Worm (Caenorhabditis elegans) whole organism, L4 larva: ENCODE data around the gene fbxb-102.

ENCODE experiments used
- F10B5.3 ChIP-seq: sonication (generic microtip); optimal IDR thresholded peaks from 2 replicates; lab custom pipeline; 2016; ENCODE audit warnings: mild to moderate bottlenecking, missing genetic modification characterization, missing compliant biosample characterization
- F49E8.2 ChIP-seq: sonication (generic microtip); optimal IDR thresholded peaks from 2 replicates; lab custom pipeline; 2016; ENCODE audit warnings: missing compliant biosample characterization, mild to moderate bottlenecking, missing genetic modification characterization, borderline replicate concordance
- R02D3.7 ChIP-seq: fragments of 150-350 bp; sonication (generic microtip); optimal IDR thresholded peaks from 3 replicates; lab custom pipeline; 2014; ENCODE audit warnings: missing biosample characterization, missing genetic modification characterization
- T26A8.4 ChIP-seq: fragments of 200-800 bp; sonication (Bioruptor generic); IDR thresholded peaks from 2 replicates; pipeline ENCODE4 v1.3.6; 2022; ENCODE audit warnings: missing genetic modification characterization, missing compliant biosample characterization
- Y75B8A.6 ChIP-seq: fragments of 200-800 bp; sonication (Bioruptor generic); IDR thresholded peaks from 2 replicates; pipeline ENCODE4 v1.3.6; 2022; ENCODE audit warnings: missing genetic modification reagents, missing genetic modification characterization, missing compliant biosample characterization
- aha-1 ChIP-seq: fragments of 150-350 bp; peaks from one replicate; lab custom pipeline; 2014; ENCODE audit warnings: missing biosample characterization, missing genetic modification characterization
- ama-1 ChIP-seq: fragments of 150-350 bp; optimal IDR thresholded peaks from 2 replicates; lab custom pipeline; 2014; ENCODE audit warnings: inconsistent platforms, mixed read lengths
- arid-1 ChIP-seq: fragments of 200-800 bp; sonication (Bioruptor generic); conservative IDR thresholded peaks from 2 replicates; pipeline ENCODE4 v1.3.6; 2022; ENCODE audit warnings: missing genetic modification reagents, missing genetic modification characterization, missing compliant biosample characterization
- ceh-28 ChIP-seq: fragments of 150-350 bp; optimal IDR thresholded peaks from 2 replicates; lab custom pipeline; 2014; ENCODE audit warnings: missing biosample characterization, missing genetic modification reagents, missing genetic modification characterization
- ceh-32 ChIP-seq: sonication (generic microtip); optimal IDR thresholded peaks from 2 replicates; lab custom pipeline; 2016; ENCODE audit warnings: mild to moderate bottlenecking, missing genetic modification characterization, missing compliant biosample characterization; ENCODE audit not compliant: poor library complexity
- ceh-82 ChIP-seq: sonication (generic microtip); optimal IDR thresholded peaks from 2 replicates; lab custom pipeline; 2017; ENCODE audit warnings: missing biosample characterization, missing genetic modification characterization
- cey-2 ChIP-seq: sonication (generic microtip); optimal IDR thresholded peaks from 3 replicates; lab custom pipeline; 2017; ENCODE audit warnings: missing genetic modification characterization, mild to moderate bottlenecking, missing compliant biosample characterization, antibody characterized with exemption, borderline replicate concordance; ENCODE audit not compliant: insufficient read depth
- daf-12 ChIP-seq: fragments of 150-350 bp; optimal IDR thresholded peaks from 2 replicates; lab custom pipeline; 2014; ENCODE audit warnings: missing biosample characterization, missing genetic modification reagents, missing genetic modification characterization
- daf-16 ChIP-seq, 3 experiments: sonication (generic microtip); optimal IDR thresholded peaks; 2 replicates each; lab custom pipeline; 2016 to 2017; ENCODE audit warnings: missing genetic modification characterization in 3 of 3, missing genetic modification reagents in 3 of 3, mild to moderate bottlenecking in 2 of 3, missing compliant biosample characterization in 2 of 3, missing biosample characterization in 1 of 3, moderate library complexity in 1 of 3
- daf-19 ChIP-seq: fragments of 200-800 bp; sonication (Bioruptor generic); conservative IDR thresholded peaks from 2 replicates; pipeline ENCODE4 v1.3.6; 2022; ENCODE audit warnings: missing genetic modification characterization, missing compliant biosample characterization
- dmd-6 ChIP-seq: fragments of 200-800 bp; sonication (Bioruptor generic); IDR thresholded peaks from 2 replicates; pipeline ENCODE4 v1.3.6; 2022; ENCODE audit warnings: missing genetic modification reagents, missing genetic modification characterization, missing compliant biosample characterization
- dmd-8 ChIP-seq: fragments of 200-800 bp; sonication (Bioruptor generic); IDR thresholded peaks from 2 replicates; pipeline ENCODE4 v1.3.6; 2022; ENCODE audit warnings: missing genetic modification characterization, missing compliant biosample characterization
- dpl-1 ChIP-seq: fragments of 150-350 bp; optimal IDR thresholded peaks from 2 replicates; lab custom pipeline; 2014; ENCODE audit warnings: missing biosample characterization, missing genetic modification reagents, missing genetic modification characterization
- egl-43 ChIP-seq: fragments of 200-800 bp; sonication (Bioruptor generic); IDR thresholded peaks from 2 replicates; pipeline ENCODE4 v1.3.6; 2022; ENCODE audit warnings: missing genetic modification reagents, missing genetic modification characterization, missing compliant biosample characterization
- fkh-10 ChIP-seq: fragments of 150-350 bp; optimal IDR thresholded peaks from 2 replicates; lab custom pipeline; 2014; ENCODE audit warnings: missing biosample characterization, missing genetic modification reagents, missing genetic modification characterization
- hif-1 ChIP-seq, 2 experiments: sonication (generic microtip); optimal IDR thresholded peaks; 2 replicates each; lab custom pipeline; 2016 to 2017; ENCODE audit warnings: missing compliant biosample characterization in 2 of 2, missing genetic modification characterization in 2 of 2, missing genetic modification reagents in 2 of 2, missing genotype in 2 of 2, mild to moderate bottlenecking in 1 of 2
- hlh-30 ChIP-seq: sonication (generic microtip); optimal IDR thresholded peaks from 2 replicates; lab custom pipeline; 2017; ENCODE audit warnings: antibody characterized with exemption, mild to moderate bottlenecking, missing genetic modification characterization, missing compliant biosample characterization; ENCODE audit not compliant: insufficient read depth
- jun-1 ChIP-seq: fragments of 150-350 bp; optimal IDR thresholded peaks from 2 replicates; lab custom pipeline; 2014; ENCODE audit warnings: missing biosample characterization, missing genetic modification reagents, missing genetic modification characterization
- lin-1 ChIP-seq: fragments of 200-800 bp; sonication (Bioruptor generic); IDR thresholded peaks from 2 replicates; pipeline ENCODE4 v1.3.6; 2022; ENCODE audit warnings: missing genetic modification reagents, missing genetic modification characterization, missing compliant biosample characterization
- lin-13 ChIP-seq: fragments of 150-350 bp; optimal IDR thresholded peaks from 2 replicates; lab custom pipeline; 2014; ENCODE audit warnings: missing biosample characterization, missing genetic modification reagents, missing genetic modification characterization
- mdl-1 ChIP-seq, 2 experiments: fragments of 150-350 bp in 1 of 2; sonication (generic microtip) in 1 of 2; optimal IDR thresholded peaks; 2 replicates each; lab custom pipeline; 2014 to 2017; ENCODE audit warnings: missing biosample characterization in 2 of 2, missing genetic modification characterization in 2 of 2
- mdt-29 ChIP-seq: fragments of 200-800 bp; sonication (Bioruptor generic); IDR thresholded peaks from 2 replicates; pipeline ENCODE4 v1.3.6; 2022; ENCODE audit warnings: missing genetic modification reagents, missing genetic modification characterization, missing compliant biosample characterization
- mxl-2 ChIP-seq: fragments of 200-800 bp; sonication (Bioruptor generic); conservative IDR thresholded peaks from 2 replicates; pipeline ENCODE4 v1.3.6; 2022; ENCODE audit warnings: missing genetic modification reagents, missing genetic modification characterization, missing compliant biosample characterization
- mxl-3 ChIP-seq: fragments of 200-800 bp; sonication (Bioruptor generic); optimal IDR thresholded peaks from 2 replicates; lab custom pipeline; 2018; ENCODE audit warnings: mild to moderate bottlenecking, missing genetic modification characterization, missing compliant biosample characterization
- nhr-10 ChIP-seq: fragments of 150-350 bp; optimal IDR thresholded peaks from 2 replicates; lab custom pipeline; 2014; ENCODE audit warnings: missing biosample characterization, missing genetic modification characterization
- nhr-102 ChIP-seq: sonication (generic microtip); optimal IDR thresholded peaks from 2 replicates; lab custom pipeline; 2016; ENCODE audit warnings: mild to moderate bottlenecking, missing genetic modification characterization, moderate library complexity, missing compliant biosample characterization
- nhr-111 ChIP-seq: fragments of 200-800 bp; sonication (Bioruptor generic); optimal IDR thresholded peaks from 2 replicates; lab custom pipeline; 2018; ENCODE audit warnings: mild to moderate bottlenecking, missing genetic modification characterization, missing compliant biosample characterization
- nhr-48 ChIP-seq: sonication (generic microtip); optimal IDR thresholded peaks from 2 replicates; lab custom pipeline; 2016; ENCODE audit warnings: mild to moderate bottlenecking, missing genetic modification characterization, missing compliant biosample characterization
- nhr-77 ChIP-seq: fragments of 150-350 bp; optimal IDR thresholded peaks from 2 replicates; lab custom pipeline; 2014; ENCODE audit warnings: missing biosample characterization, missing genetic modification characterization
- php-3 ChIP-seq: fragments of 200-800 bp; sonication (Bioruptor generic); IDR thresholded peaks from 2 replicates; pipeline ENCODE4 v1.3.6; 2022; ENCODE audit warnings: missing genetic modification reagents, missing genetic modification characterization, missing compliant biosample characterization
- pqm-1 ChIP-seq: sonication (generic microtip); optimal IDR thresholded peaks from 2 replicates; lab custom pipeline; 2017; ENCODE audit warnings: missing biosample characterization, missing genetic modification characterization
- saeg-2 ChIP-seq: fragments of 200-800 bp; sonication (Bioruptor generic); IDR thresholded peaks from 2 replicates; pipeline ENCODE4 v1.3.6; 2022; ENCODE audit warnings: missing genetic modification reagents, missing genetic modification characterization, missing compliant biosample characterization
- sdz-12 ChIP-seq: fragments of 200-800 bp; sonication (Bioruptor generic); optimal IDR thresholded peaks from 2 replicates; lab custom pipeline; 2018; ENCODE audit warnings: mild to moderate bottlenecking, missing genetic modification characterization, missing compliant biosample characterization
- snpc-4 ChIP-seq: fragments of 150-350 bp; optimal IDR thresholded peaks from 2 replicates; lab custom pipeline; 2014; ENCODE audit warnings: missing biosample characterization, missing genetic modification characterization
- spr-1 ChIP-seq: sonication (generic microtip); optimal IDR thresholded peaks from 2 replicates; lab custom pipeline; 2016; ENCODE audit warnings: mild to moderate bottlenecking, missing genetic modification characterization, missing compliant biosample characterization
- spr-3 ChIP-seq: fragments of 200-800 bp; sonication (Bioruptor generic); optimal IDR thresholded peaks from 2 replicates; lab custom pipeline; 2018; ENCODE audit warnings: mild to moderate bottlenecking, missing genetic modification characterization, missing compliant biosample characterization
- tra-1 ChIP-seq: fragments of 200-800 bp; sonication (Bioruptor generic); IDR thresholded peaks from 2 replicates; pipeline ENCODE4 v1.3.6; 2022; ENCODE audit warnings: missing genetic modification reagents, missing genetic modification characterization, missing compliant biosample characterization
- unc-39 ChIP-seq: sonication (generic microtip); optimal IDR thresholded peaks from 2 replicates; lab custom pipeline; 2017; ENCODE audit warnings: missing biosample characterization, missing genetic modification characterization
- unc-62 ChIP-seq, 3 experiments: fragments of 150-350 bp in 1 of 3; sonication (generic microtip); optimal IDR thresholded peaks in 2 of 3; peaks in 1 of 3; 1 replicate in 1 of 3; 2 replicates in 2 of 3; lab custom pipeline; 2014 to 2017; ENCODE audit warnings: missing biosample characterization in 3 of 3, missing genetic modification characterization in 3 of 3, missing genetic modification reagents in 3 of 3, missing genotype in 1 of 3
- vab-7 ChIP-seq: fragments of 200-800 bp; sonication (Bioruptor generic); IDR thresholded peaks from 2 replicates; pipeline ENCODE4 v1.3.6; 2022; ENCODE audit warnings: missing genetic modification reagents, missing genetic modification characterization, missing compliant biosample characterization
- zag-1 ChIP-seq: fragments of 150-350 bp; optimal IDR thresholded peaks from 2 replicates; lab custom pipeline; 2014; ENCODE audit warnings: missing biosample characterization, missing genetic modification characterization
- zfp-2 ChIP-seq: sonication (generic microtip); optimal IDR thresholded peaks from 2 replicates; lab custom pipeline; 2016; ENCODE audit warnings: mild to moderate bottlenecking, missing genetic modification characterization, missing compliant biosample characterization
- zfp-3 ChIP-seq: fragments of 200-800 bp; sonication (Bioruptor generic); conservative IDR thresholded peaks from 2 replicates; pipeline ENCODE4 v1.3.6; 2022; ENCODE audit warnings: missing genetic modification reagents, missing genetic modification characterization, missing compliant biosample characterization
- zip-2 ChIP-seq: fragments of 150-350 bp; optimal IDR thresholded peaks from 2 replicates; lab custom pipeline; 2014; ENCODE audit warnings: missing biosample characterization, missing genetic modification characterization
- ztf-11 ChIP-seq: fragments of 150-350 bp; optimal IDR thresholded peaks from 2 replicates; lab custom pipeline; 2014; ENCODE audit warnings: missing biosample characterization, missing genetic modification characterization

Gene fbxb-102

DNA sequence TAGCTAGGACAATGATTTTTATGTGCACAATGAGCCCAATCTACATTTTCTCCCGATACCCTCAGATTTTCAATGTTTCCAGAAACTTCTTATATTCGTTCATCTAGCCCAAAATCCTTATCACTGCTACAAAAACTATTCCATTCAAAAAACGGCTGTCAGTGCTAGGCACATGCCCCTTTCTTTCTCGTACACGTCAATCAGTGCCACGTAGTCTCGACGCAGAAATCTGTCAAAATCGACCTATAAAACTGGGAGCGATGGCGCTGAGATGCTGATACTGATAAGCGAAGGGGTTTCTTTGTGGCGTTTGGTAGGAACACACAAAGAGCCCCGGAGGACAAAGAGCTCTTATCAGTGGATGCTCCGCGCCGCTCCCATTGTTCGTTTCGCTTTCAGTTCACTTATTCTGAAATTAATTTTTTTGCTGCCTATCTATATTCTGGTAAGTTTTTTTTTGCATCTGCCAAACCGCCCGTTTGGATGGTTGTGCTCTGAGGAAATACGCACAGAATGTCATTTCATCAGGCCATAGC lies 36.2 kb downstream of the fbxb-102 start, which contains the start of gene srh-70:
TSS of gene srh-70 (minus strand) at position 51 of the 536 bp plus-strand sequence.
- TF ChIP-seq ztf-11 (tag; lab: Kevin White, UChicago) (no peak), snpc-4 (tag; lab: Kevin White, UChicago) (no peak), R02D3.7 (tag; lab: Kevin White, UChicago) (no peak), ama-1 (lab: Kevin White, UChicago) (peak; percentile 74), nhr-48 (tag; lab: Kevin White, UChicago) (peak; percentile 65), lin-1 (peak; percentile 49; the same call in 1 of the 2 replicates), ceh-28 (no peak), nhr-77 (tag; lab: Kevin White, UChicago) (peak; percentile 86), zip-2 (tag; lab: Kevin White, UChicago) (no peak), aha-1 (tag; lab: Kevin White, UChicago) (peak; percentile 74), arid-1 (no peak), hif-1 (tag; optimal IDR thresholded peaks at IDR 0.05; lab: Kevin White, UChicago) (peak; percentile 31 to 36), fkh-10 (GFP tag; lab: Kevin White, UChicago) (no peak), tra-1 (peak; percentile 91), zfp-3 (GFP tag; lab: Robert Waterston, UW) (0 out of 2 replicates have a peak, but pooled peaks have one; percentile 20), ceh-32 (tag; lab: Kevin White, UChicago) (no peak), mdl-1 (tag; optimal IDR thresholded peaks at IDR 0.05; lab: Kevin White, UChicago) (peak in 1 of 2 experiments; percentile 50), php-3 (GFP tag; lab: Robert Waterston, UW) (peak; percentile 95), mxl-3 (no peak), mxl-2 (peak; percentile 70), pqm-1 (tag; lab: Kevin White, UChicago) (peak; percentile 94), hlh-30 (tag; lab: Kevin White, UChicago) (peak; percentile 55), vab-7 (GFP tag; lab: Robert Waterston, UW) (no peak), mdt-29 (GFP tag; lab: Robert Waterston, UW) (peak; percentile 97), nhr-111 (GFP tag; lab: Kevin White, UChicago) (no peak), dmd-6 (GFP tag; lab: Robert Waterston, UW) (peak; percentile 98), zag-1 (tag; lab: Kevin White, UChicago) (no peak), daf-16 (GFP tag; optimal IDR thresholded peaks at IDR 0.05; lab: Kevin White, UChicago) (peak in 1 of 2 experiments; percentile 35), daf-16 (tag; optimal IDR thresholded peaks at IDR 0.05; lab: Kevin White, UChicago) (peak; percentile 81), daf-12 (tag; lab: Kevin White, UChicago) (no peak), jun-1 (tag; lab: Kevin White, UChicago) (peak; percentile 2), egl-43 (0 out of 2 replicates have a peak, but pooled peaks have one; percentile 46), nhr-10 (tag; lab: Kevin White, UChicago) (no peak), sdz-12 (no peak), F10B5.3 (tag; lab: Kevin White, UChicago) (no peak), saeg-2 (GFP tag; lab: Robert Waterston, UW) (peak; percentile 82; the same call in 1 of the 2 replicates), spr-3 (GFP tag; lab: Kevin White, UChicago) (no peak), daf-19 (GFP tag; lab: Robert Waterston, UW) (no peak), cey-2 (tag; lab: Kevin White, UChicago) (no peak), nhr-102 (tag; lab: Kevin White, UChicago) (peak; percentile 85), T26A8.4 (GFP tag; lab: Robert Waterston, UW) (peak; percentile 64), zfp-2 (tag; lab: Kevin White, UChicago) (no peak), ceh-82 (tag; lab: Kevin White, UChicago) (no peak), unc-62 (GFP tag; optimal IDR thresholded peaks at IDR 0.05 in 1 of 2; lab: Kevin White, UChicago) (peak; percentile 69 to 97), unc-62 (tag; optimal IDR thresholded peaks at IDR 0.05; lab: Kevin White, UChicago) (no peak), dpl-1 (GFP tag; lab: Kevin White, UChicago) (no peak), spr-1 (tag; lab: Kevin White, UChicago) (peak; percentile 36), Y75B8A.6 (peak; percentile 87; the same call in 1 of the 2 replicates), lin-13 (GFP tag; lab: Kevin White, UChicago) (no peak), unc-39 (tag; lab: Kevin White, UChicago) (no peak), F49E8.2 (tag; lab: Kevin White, UChicago) (no peak), dmd-8 (GFP tag; lab: Robert Waterston, UW) (no peak)
